Worm (Caenorhabditis elegans) whole organism, L2 larva: ENCODE measurements around the gene ogr-2.

Experiments
- R02D3.7 ChIP-seq: fragments of 150-350 bp; optimal IDR thresholded peaks from 2 replicates; lab custom pipeline; 2014; ENCODE audit warnings: missing biosample characterization, missing genetic modification characterization
- Y55F3AM.14 ChIP-seq: fragments of 200-800 bp; sonication (Bioruptor generic); optimal IDR thresholded peaks from 2 replicates; lab custom pipeline; 2018; ENCODE audit warnings: mild to moderate bottlenecking, missing genetic modification characterization, missing compliant biosample characterization
- blmp-1 ChIP-seq: sonication (generic microtip); optimal IDR thresholded peaks from 2 replicates; lab custom pipeline; 2017; ENCODE audit warnings: missing genetic modification characterization, mild to moderate bottlenecking, missing compliant biosample characterization, antibody characterized with exemption, moderate library complexity; ENCODE audit not compliant: insufficient read depth
- dmd-4 ChIP-seq: sonication (generic microtip); optimal IDR thresholded peaks from 2 replicates; lab custom pipeline; 2017; ENCODE audit warnings: missing biosample characterization, missing genetic modification characterization
- egl-27 ChIP-seq: sonication (generic microtip); optimal IDR thresholded peaks from 3 replicates; lab custom pipeline; 2017; ENCODE audit warnings: missing biosample characterization, missing genetic modification reagents, missing genetic modification characterization
- lin-11 ChIP-seq: fragments of 150-350 bp; sonication (generic microtip); optimal IDR thresholded peaks from 2 replicates; lab custom pipeline; 2014; ENCODE audit warnings: missing biosample characterization, missing genetic modification characterization, inconsistent platforms, mixed read lengths
- lin-39 ChIP-seq: fragments of 150-350 bp; optimal IDR thresholded peaks from 2 replicates; lab custom pipeline; 2014; ENCODE audit warnings: missing biosample characterization, missing genetic modification reagents, missing genetic modification characterization
- nhr-21 ChIP-seq: fragments of 150-350 bp; optimal IDR thresholded peaks from 2 replicates; lab custom pipeline; 2014; ENCODE audit warnings: missing biosample characterization, missing genetic modification characterization
- nhr-6 ChIP-seq: fragments of 150-350 bp; optimal IDR thresholded peaks from 2 replicates; lab custom pipeline; 2014; ENCODE audit warnings: missing biosample characterization, missing genetic modification characterization
- peb-1 ChIP-seq: fragments of 150-350 bp; optimal IDR thresholded peaks from 2 replicates; lab custom pipeline; 2014; ENCODE audit warnings: missing biosample characterization, missing genetic modification characterization
- sem-4 ChIP-seq: fragments of 150-350 bp; optimal IDR thresholded peaks from 2 replicates; lab custom pipeline; 2014; ENCODE audit warnings: missing biosample characterization, missing genetic modification reagents, missing genetic modification characterization
- unc-39 ChIP-seq: fragments of 150-350 bp; optimal IDR thresholded peaks from 2 replicates; lab custom pipeline; 2014; ENCODE audit warnings: missing biosample characterization, missing genetic modification characterization
- unc-55 ChIP-seq: fragments of 150-350 bp; sonication (generic microtip); optimal IDR thresholded peaks from 3 replicates; lab custom pipeline; 2014; ENCODE audit warnings: missing biosample characterization, missing genetic modification reagents, missing genetic modification characterization
- ztf-1 ChIP-seq: fragments of 200-800 bp; sonication (Bioruptor generic); conservative IDR thresholded peaks from 2 replicates; pipeline ENCODE4 v1.3.6; 2022; ENCODE audit warnings: missing genetic modification characterization, missing compliant biosample characterization

Gene ogr-2

ce11 chrII:10084482-10084881 lies 43.5 kb downstream of the ogr-2 start:
- TF ChIP-seq egl-27 (tag; lab: Kevin White, UChicago) = no peak
- TF ChIP-seq R02D3.7 (tag; lab: Kevin White, UChicago) = no peak
- TF ChIP-seq ztf-1 (GFP tag; lab: Robert Waterston, UW) = no peak
- TF ChIP-seq nhr-6 (tag; lab: Kevin White, UChicago) = no peak
- TF ChIP-seq unc-55 (GFP tag; lab: Kevin White, UChicago) = no peak
- TF ChIP-seq Y55F3AM.14 = no peak
- no peak for TF ChIP-seq lin-11
- no peak for TF ChIP-seq unc-39 (tag; lab: Kevin White, UChicago)
- no peak for TF ChIP-seq blmp-1 (tag; lab: Kevin White, UChicago)
- no peak for TF ChIP-seq dmd-4 (tag; lab: Kevin White, UChicago)
- TF ChIP-seq sem-4 (tag; lab: Kevin White, UChicago) = no peak
- TF ChIP-seq lin-39 (tag; lab: Kevin White, UChicago) = no peak
- no peak for TF ChIP-seq nhr-21 (tag; lab: Kevin White, UChicago)
- TF ChIP-seq peb-1 (tag; lab: Kevin White, UChicago) = no peak
